Worm (Caenorhabditis elegans) whole organism, young adult: Measurements from ENCODE around the gene T01H10.11.
A peak's percentile ranks its signal among the peaks of the same experiment; 100 is the strongest.

Experiments used
- B0035.1 ChIP-seq: sonication (generic microtip); optimal IDR thresholded peaks from 2 replicates; lab custom pipeline; 2016; ENCODE audit warnings: missing genetic modification characterization, mild to moderate bottlenecking, missing compliant biosample characterization, missing genotype, missing genetic modification reagents
- F10E7.11 ChIP-seq: sonication (generic microtip); optimal IDR thresholded peaks from 2 replicates; lab custom pipeline; 2017; ENCODE audit warnings: mild to moderate bottlenecking, missing genetic modification characterization, moderate library complexity, missing compliant biosample characterization
- F49E8.2 ChIP-seq: sonication (generic microtip); optimal IDR thresholded peaks from 3 replicates; lab custom pipeline; 2017; ENCODE audit warnings: missing genetic modification characterization, mild to moderate bottlenecking, missing compliant biosample characterization, antibody characterized with exemption, moderate library complexity; ENCODE audit not compliant: insufficient read depth
- T07F8.4 ChIP-seq: sonication (generic microtip); optimal IDR thresholded peaks from 2 replicates; lab custom pipeline; 2016; ENCODE audit warnings: mild to moderate bottlenecking, missing genetic modification characterization, moderate library complexity, missing compliant biosample characterization
- T26A5.8 ChIP-seq: sonication (generic microtip); optimal IDR thresholded peaks from 2 replicates; lab custom pipeline; 2016; ENCODE audit warnings: missing genetic modification characterization, missing compliant biosample characterization
- ZK185.1 ChIP-seq: sonication (generic microtip); optimal IDR thresholded peaks from 2 replicates; lab custom pipeline; 2016; ENCODE audit warnings: mild to moderate bottlenecking, missing genetic modification characterization, missing compliant biosample characterization; ENCODE audit not compliant: poor library complexity, severe bottlenecking
- aptf-2 ChIP-seq: fragments of 200-800 bp; sonication (Bioruptor generic); conservative IDR thresholded peaks from 2 replicates; pipeline ENCODE4 v1.3.6; 2022; ENCODE audit warnings: missing genetic modification reagents, missing genetic modification characterization, missing compliant biosample characterization
- attf-5 ChIP-seq: fragments of 200-800 bp; sonication (Bioruptor generic); optimal IDR thresholded peaks from 2 replicates; lab custom pipeline; 2018; ENCODE audit warnings: mild to moderate bottlenecking, missing genetic modification characterization, missing compliant biosample characterization
- attf-6 ChIP-seq: fragments of 200-800 bp; sonication (Bioruptor generic); IDR thresholded peaks from 2 replicates; pipeline ENCODE4 v1.3.6; 2022; ENCODE audit warnings: missing genetic modification reagents, missing genetic modification characterization, missing compliant biosample characterization
- bed-2 ChIP-seq: fragments of 200-800 bp; sonication (Bioruptor generic); IDR thresholded peaks from 2 replicates; pipeline ENCODE4 v1.3.6; 2022; ENCODE audit warnings: missing genetic modification reagents, missing genetic modification characterization, missing compliant biosample characterization
- ceh-100 ChIP-seq: fragments of 200-800 bp; sonication (Bioruptor generic); IDR thresholded peaks from 2 replicates; pipeline ENCODE4 v1.3.6; 2022; ENCODE audit warnings: missing genetic modification reagents, missing genetic modification characterization, missing compliant biosample characterization
- ceh-40 ChIP-seq: fragments of 200-800 bp; sonication (Bioruptor generic); IDR thresholded peaks from 2 replicates; pipeline ENCODE4 v1.3.6; 2022; ENCODE audit warnings: missing genetic modification characterization, missing compliant biosample characterization
- dox-1 ChIP-seq: fragments of 200-800 bp; sonication (Bioruptor generic); IDR thresholded peaks from 2 replicates; pipeline ENCODE4 v1.3.6; 2022; ENCODE audit warnings: missing genetic modification reagents, missing genetic modification characterization, missing compliant biosample characterization
- dpff-1 ChIP-seq: sonication (generic microtip); optimal IDR thresholded peaks from 2 replicates; lab custom pipeline; 2017; ENCODE audit warnings: mild to moderate bottlenecking, missing genetic modification characterization, missing compliant biosample characterization
- egl-18 ChIP-seq: fragments of 200-800 bp; sonication (Bioruptor generic); IDR thresholded peaks from 2 replicates; pipeline ENCODE4 v1.3.6; 2022; ENCODE audit warnings: missing genetic modification reagents, missing genetic modification characterization, missing compliant biosample characterization
- egrh-3 ChIP-seq: fragments of 200-800 bp; sonication (Bioruptor generic); IDR thresholded peaks from 2 replicates; pipeline ENCODE4 v1.3.6; 2022; ENCODE audit warnings: missing genetic modification reagents, missing genetic modification characterization, missing compliant biosample characterization
- him-1 ChIP-seq: sonication (generic microtip); optimal IDR thresholded peaks from 2 replicates; lab custom pipeline; 2016; ENCODE audit warnings: missing genotype, missing genetic modification reagents, missing genetic modification characterization, missing compliant biosample characterization
- hlh-26 ChIP-seq: fragments of 200-800 bp; sonication (Bioruptor generic); conservative IDR thresholded peaks from 2 replicates; pipeline ENCODE4 v1.3.6; 2022; ENCODE audit warnings: missing genetic modification reagents, missing genetic modification characterization, missing compliant biosample characterization
- hmg-1.2 ChIP-seq: fragments of 200-800 bp; sonication (Bioruptor generic); IDR thresholded peaks from 2 replicates; pipeline ENCODE4 v1.3.6; 2022; ENCODE audit warnings: missing genetic modification reagents, missing genetic modification characterization, missing compliant biosample characterization
- hrde-1 ChIP-seq: sonication (generic microtip); optimal IDR thresholded peaks from 2 replicates; lab custom pipeline; 2016; ENCODE audit warnings: missing genetic modification characterization, mild to moderate bottlenecking, missing compliant biosample characterization, moderate library complexity, missing genotype, missing genetic modification reagents, borderline replicate concordance
- lin-40 ChIP-seq: sonication (generic microtip); optimal IDR thresholded peaks from 2 replicates; lab custom pipeline; 2016; ENCODE audit warnings: missing genetic modification characterization, mild to moderate bottlenecking, missing compliant biosample characterization, missing genotype, missing genetic modification reagents
- lin-54 ChIP-seq: fragments of 200-800 bp; sonication (Bioruptor generic); optimal IDR thresholded peaks from 2 replicates; lab custom pipeline; 2018; ENCODE audit warnings: mild to moderate bottlenecking, missing genetic modification characterization, missing compliant biosample characterization
- madf-8 ChIP-seq: fragments of 200-800 bp; sonication (Bioruptor generic); conservative IDR thresholded peaks from 2 replicates; pipeline ENCODE4 v1.3.6; 2022; ENCODE audit warnings: missing genetic modification reagents, missing genetic modification characterization, missing compliant biosample characterization
- mcd-1 ChIP-seq: fragments of 200-800 bp; sonication (Bioruptor generic); IDR thresholded peaks from 2 replicates; pipeline ENCODE4 v1.3.6; 2022; ENCODE audit warnings: missing genetic modification reagents, missing genetic modification characterization, missing compliant biosample characterization
- mel-28 ChIP-seq: sonication (generic microtip); optimal IDR thresholded peaks from 2 replicates; lab custom pipeline; 2016; ENCODE audit warnings: borderline replicate concordance, mild to moderate bottlenecking, missing genetic modification characterization, missing compliant biosample characterization
- nfya-2 ChIP-seq: fragments of 200-800 bp; sonication (Bioruptor generic); IDR thresholded peaks from 2 replicates; pipeline ENCODE4 v1.3.6; 2022; ENCODE audit warnings: missing genetic modification reagents, missing genetic modification characterization, missing compliant biosample characterization
- nfyb-1 ChIP-seq: fragments of 200-800 bp; sonication (Bioruptor generic); IDR thresholded peaks from 2 replicates; pipeline ENCODE4 v1.3.6; 2022; ENCODE audit warnings: missing genetic modification reagents, missing genetic modification characterization, missing compliant biosample characterization
- nhr-27 ChIP-seq: fragments of 200-800 bp; sonication (Bioruptor generic); optimal IDR thresholded peaks from 2 replicates; lab custom pipeline; 2018; ENCODE audit warnings: mild to moderate bottlenecking, missing genetic modification characterization, moderate library complexity, missing compliant biosample characterization
- repo-1 ChIP-seq: sonication (generic microtip); optimal IDR thresholded peaks from 2 replicates; lab custom pipeline; 2017; ENCODE audit warnings: mild to moderate bottlenecking, missing genetic modification characterization, missing compliant biosample characterization
- rpc-1 ChIP-seq, 2 experiments: fragments of 150-350 bp in 1 of 2; sonication (generic microtip) in 1 of 2; optimal IDR thresholded peaks; 2 replicates each; lab custom pipeline; 2014 to 2018; ENCODE audit warnings: missing biosample characterization in 1 of 2, missing genetic modification characterization in 1 of 2, missing genetic modification reagents in 1 of 2, missing genotype in 1 of 2
- snpc-1.3 ChIP-seq: sonication (generic microtip); optimal IDR thresholded peaks from 2 replicates; lab custom pipeline; 2017; ENCODE audit warnings: missing genetic modification characterization, mild to moderate bottlenecking, missing compliant biosample characterization, antibody characterized with exemption, moderate library complexity, missing genotype, missing genetic modification reagents; ENCODE audit not compliant: insufficient read depth
- somi-1 ChIP-seq: fragments of 200-800 bp; sonication (Bioruptor generic); optimal IDR thresholded peaks from 2 replicates; lab custom pipeline; 2018; ENCODE audit warnings: mild to moderate bottlenecking, missing genetic modification characterization, missing compliant biosample characterization
- sptf-2 ChIP-seq: fragments of 200-800 bp; sonication (Bioruptor generic); optimal IDR thresholded peaks from 2 replicates; lab custom pipeline; 2018; ENCODE audit warnings: mild to moderate bottlenecking, missing genetic modification characterization, missing compliant biosample characterization
- tbp1 ChIP-seq: fragments of 200-800 bp; sonication (Bioruptor generic); optimal IDR thresholded peaks from 2 replicates; lab custom pipeline; 2018; ENCODE audit warnings: mild to moderate bottlenecking, missing genetic modification characterization, missing compliant biosample characterization
- tbx-9 ChIP-seq: sonication (generic microtip); optimal IDR thresholded peaks from 2 replicates; lab custom pipeline; 2016; ENCODE audit warnings: borderline replicate concordance, missing genetic modification characterization, inconsistent platforms, missing compliant biosample characterization
- tlf-1 ChIP-seq: fragments of 200-800 bp; sonication (Bioruptor generic); optimal IDR thresholded peaks from 2 replicates; lab custom pipeline; 2018; ENCODE audit warnings: mild to moderate bottlenecking, missing genetic modification characterization, missing compliant biosample characterization
- ztf-18 ChIP-seq: sonication (generic microtip); optimal IDR thresholded peaks from 2 replicates; lab custom pipeline; 2016; ENCODE audit warnings: missing genotype, mild to moderate bottlenecking, missing genetic modification characterization, missing compliant biosample characterization
- ztf-25 ChIP-seq: fragments of 200-800 bp; sonication (Bioruptor generic); IDR thresholded peaks from 2 replicates; pipeline ENCODE4 v1.3.6; 2022; ENCODE audit warnings: missing genetic modification reagents, missing genetic modification characterization, missing compliant biosample characterization
- ztf-6 ChIP-seq: fragments of 200-800 bp; sonication (Bioruptor generic); IDR thresholded peaks from 2 replicates; pipeline ENCODE4 v1.3.6; 2022; ENCODE audit warnings: missing genetic modification reagents, missing genetic modification characterization, missing compliant biosample characterization

Gene T01H10.11

DNA sequence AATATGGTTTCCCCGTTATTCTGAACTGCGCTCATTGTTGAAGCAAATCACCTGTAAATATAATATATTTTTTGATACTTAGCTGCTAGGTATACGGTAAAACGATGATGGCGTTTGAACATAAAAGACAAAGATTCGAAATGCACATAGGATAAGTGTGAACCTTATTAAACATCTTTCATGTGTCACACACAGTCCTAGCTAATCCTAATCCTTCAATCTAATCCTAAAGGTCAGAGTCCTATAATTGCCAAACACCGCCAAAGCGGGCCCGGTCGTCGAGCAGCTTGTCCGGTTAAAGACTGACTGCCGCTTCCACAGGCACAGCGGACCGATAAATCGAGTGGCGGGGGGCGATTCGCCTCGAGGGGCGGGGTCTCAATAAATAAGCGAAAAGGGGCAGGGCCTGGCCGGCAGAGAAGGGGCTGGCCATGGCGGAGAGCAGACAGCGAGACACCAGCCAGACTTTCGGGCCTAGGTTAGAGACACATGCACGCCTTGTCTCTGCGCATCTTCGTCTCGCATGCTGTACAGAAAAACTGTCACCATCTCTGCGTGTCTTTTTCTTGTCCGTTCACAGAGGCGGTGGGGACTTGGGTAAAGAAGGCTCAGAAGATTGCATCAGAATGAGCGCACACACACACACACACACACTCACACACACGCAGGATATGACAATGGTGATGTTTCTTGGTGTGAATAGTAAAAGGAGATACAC lies 48.5 kb downstream of the T01H10.11 start, which contains the start of gene F57G12.1 (continued):
- TF ChIP-seq ztf-25 (GFP tag; lab: Robert Waterston, UW): no peak
- no peak for TF ChIP-seq ceh-100
- no peak for TF ChIP-seq tbx-9 (tag; lab: Kevin White, UChicago)
- no peak for TF ChIP-seq aptf-2 (GFP tag; lab: Robert Waterston, UW)
- TF ChIP-seq egl-18 (GFP tag; lab: Robert Waterston, UW): no peak
- TF ChIP-seq madf-8 (GFP tag; lab: Robert Waterston, UW): no peak
- peak; percentile 82 for TF ChIP-seq sptf-2
- TF ChIP-seq B0035.1: no peak
- peak; percentile 51 for TF ChIP-seq ZK185.1 (tag; lab: Kevin White, UChicago)
- no peak; the same call in 1 of the 2 replicates for TF ChIP-seq nfyb-1
- no peak for TF ChIP-seq hlh-26 (GFP tag; lab: Robert Waterston, UW)
- no peak for TF ChIP-seq F49E8.2
- no peak for TF ChIP-seq mel-28 (tag; lab: Kevin White, UChicago)
- no peak for TF ChIP-seq hrde-1 (tag; lab: Kevin White, UChicago)
- TF ChIP-seq bed-2 (GFP tag; lab: Robert Waterston, UW): no peak
- peak; percentile 65; the same call in 1 of the 2 replicates for TF ChIP-seq dox-1
- TF ChIP-seq ztf-18 (tag; lab: Kevin White, UChicago): no peak
- peak; percentile 28 for TF ChIP-seq repo-1 (tag; lab: Kevin White, UChicago)
- TF ChIP-seq rpc-1 (optimal IDR thresholded peaks at IDR 0.05; lab: Kevin White, UChicago): no peak
- TF ChIP-seq rpc-1 (tag; optimal IDR thresholded peaks at IDR 0.05; lab: Kevin White, UChicago): no peak
- no peak for TF ChIP-seq F10E7.11 (tag; lab: Kevin White, UChicago)
- no peak for TF ChIP-seq dpff-1
- no peak for TF ChIP-seq lin-54 (GFP tag; lab: Kevin White, UChicago)
- TF ChIP-seq mcd-1: peak; percentile 57
- no peak for TF ChIP-seq T26A5.8 (tag; lab: Kevin White, UChicago)
- TF ChIP-seq hmg-1.2 (GFP tag; lab: Robert Waterston, UW): peak; percentile 80
- no peak for TF ChIP-seq tlf-1
- no peak for TF ChIP-seq him-1 (tag; lab: Kevin White, UChicago)
- peak; percentile 89 for TF ChIP-seq egrh-3 (GFP tag; lab: Robert Waterston, UW)
- TF ChIP-seq ceh-40 (GFP tag; lab: Robert Waterston, UW): no peak
- 0 out of 2 replicates have a peak, but pooled peaks have one; percentile 12 for TF ChIP-seq attf-6
- no peak for TF ChIP-seq ztf-6 (GFP tag; lab: Robert Waterston, UW)
- TF ChIP-seq nhr-27 (tag; lab: Kevin White, UChicago): no peak
- TF ChIP-seq T07F8.4: no peak
- TF ChIP-seq snpc-1.3 (tag; lab: Kevin White, UChicago): no peak
- no peak for TF ChIP-seq nfya-2 (GFP tag; lab: Robert Waterston, UW)
- TF ChIP-seq lin-40 (tag; lab: Kevin White, UChicago): peak; percentile 34
- TF ChIP-seq tbp1 (GFP tag; lab: Kevin White, UChicago): peak; percentile 46
- TF ChIP-seq attf-5 (GFP tag; lab: Kevin White, UChicago): peak; percentile 60
- peak; percentile 22 for TF ChIP-seq somi-1 (GFP tag; lab: Kevin White, UChicago)
